Worm (Caenorhabditis elegans): Measurements from ENCODE around the gene cup-15.
A peak's percentile ranks its signal among the peaks of the same experiment; 100 is the strongest.

cup-15 gene

DNA sequence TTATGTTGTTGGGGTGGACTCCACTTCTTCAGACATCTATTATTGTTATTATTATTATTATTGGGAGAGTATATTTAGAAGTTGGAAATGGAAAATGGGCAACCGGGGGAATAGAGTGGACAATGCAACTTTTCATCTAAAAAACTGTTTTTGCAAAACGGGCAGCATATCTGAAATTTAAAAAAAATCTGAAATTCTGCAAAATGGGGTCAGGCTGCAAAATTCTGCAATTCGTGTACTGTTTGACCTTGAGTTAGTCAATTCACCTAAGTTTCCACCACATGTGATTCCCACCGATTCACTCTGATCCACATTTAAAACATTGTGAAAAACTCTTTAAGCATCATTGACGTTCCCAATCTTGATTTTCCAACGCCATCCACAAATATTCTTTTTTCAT is 20.2 kb downstream of the cup-15 start, which contains the start of gene C06C3.4:
Gene C06C3.4 (plus strand): TSS at position 301 of the 400 bp plus-strand sequence.
- no peak for TF ChIP-seq sma-9 (GFP tag; optimal IDR thresholded peaks at IDR 0.05)
- no peak for TF ChIP-seq sma-9 (tag; optimal IDR thresholded peaks at IDR 0.05)
- no peak for TF ChIP-seq nhr-129 (tag; optimal IDR thresholded peaks at IDR 0.05)
- TF ChIP-seq unc-39 (tag; optimal IDR thresholded peaks at IDR 0.05) = no peak
- no peak for TF ChIP-seq unc-55 (GFP tag; optimal IDR thresholded peaks at IDR 0.05)
- no peak for TF ChIP-seq nhr-77 (tag; optimal IDR thresholded peaks at IDR 0.05)
- no peak for TF ChIP-seq lsy-2 (tag; optimal IDR thresholded peaks at IDR 0.05)
- TF ChIP-seq ztf-1 (GFP tag; conservative IDR thresholded peaks at IDR 0.05) = no peak
- no peak for TF ChIP-seq nhr-12 (tag; optimal IDR thresholded peaks at IDR 0.05)

DNA sequence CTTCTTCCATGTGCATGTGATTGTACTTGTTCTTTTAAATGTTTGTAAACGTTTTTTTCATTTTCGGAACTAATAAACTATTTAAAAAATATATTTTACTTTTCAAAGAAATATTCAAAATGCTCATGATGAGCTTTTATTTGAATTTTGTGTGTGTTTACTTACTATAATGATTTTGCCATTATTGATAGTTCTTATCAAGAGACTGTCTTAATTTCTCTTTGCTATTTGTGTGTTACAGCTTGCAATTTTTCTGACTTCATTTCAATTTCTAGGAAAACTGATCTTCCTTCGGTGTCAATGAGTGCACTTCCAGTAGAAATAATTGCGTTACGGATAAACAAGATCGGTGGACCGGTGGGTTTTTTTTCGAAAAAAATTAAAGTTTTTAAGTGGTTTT is 22.0 kb downstream of the cup-15 start, which contains the start of gene C06C3.12:
Gene C06C3.12 (plus strand): TSS at position 301 of the 400 bp plus-strand sequence.
- TF ChIP-seq fos-1 (tag; optimal IDR thresholded peaks at IDR 0.05) (peak; percentile 24), ceh-82 (tag; optimal IDR thresholded peaks at IDR 0.05) (no peak)

DNA sequence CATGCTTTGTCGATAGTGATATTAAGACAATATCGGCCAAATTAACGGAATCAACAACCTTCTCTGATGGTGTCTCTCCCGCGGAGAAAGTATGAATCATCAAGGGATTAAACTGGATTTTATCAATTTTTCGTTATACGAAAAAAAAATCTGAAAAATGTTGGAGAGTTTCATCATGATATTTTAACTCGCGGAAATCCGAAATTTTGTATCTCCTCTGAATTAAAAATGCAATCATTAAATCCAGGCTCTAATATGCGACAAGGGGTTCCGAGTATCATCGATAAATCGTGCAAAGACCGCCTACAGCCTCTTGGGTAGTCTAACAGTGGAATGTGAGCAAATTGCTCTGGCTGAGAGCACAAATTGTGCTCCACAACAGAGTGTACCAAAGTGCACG is 24.4 kb downstream of the cup-15 start, which contains the start of gene C06C3.10:
Gene C06C3.10 (minus strand): TSS at position 101 of the 400 bp plus-strand sequence.
- TF ChIP-seq mab-5 (tag; optimal IDR thresholded peaks at IDR 0.05) (no peak), ztf-1 (GFP tag; conservative IDR thresholded peaks at IDR 0.05) (no peak), R02D3.7 (tag; optimal IDR thresholded peaks at IDR 0.05) (no peak)

DNA sequence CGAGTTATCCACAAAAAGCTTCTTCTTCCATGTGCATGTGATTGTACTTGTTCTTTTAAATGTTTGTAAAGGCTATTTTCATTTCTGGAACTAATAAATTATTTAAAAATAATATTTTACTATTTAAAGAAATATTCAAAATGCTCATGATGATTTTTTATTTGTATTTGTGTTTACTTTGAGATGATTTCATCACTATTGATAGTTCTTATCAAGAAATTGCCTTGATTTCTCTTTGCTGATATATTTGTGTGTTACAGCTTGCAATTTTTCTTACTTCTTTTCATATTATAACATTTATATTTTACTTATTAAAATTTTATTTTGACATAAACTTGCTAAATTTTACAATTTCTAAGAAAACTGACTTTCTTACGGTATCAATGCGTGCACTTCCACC is 25.4 kb downstream of the cup-15 start:
- TF ChIP-seq skn-1 (tag; optimal IDR thresholded peaks at IDR 0.05) = peak; percentile 19
- no peak for TF ChIP-seq unc-62 (GFP tag; optimal IDR thresholded peaks at IDR 0.05)
- TF ChIP-seq ztf-1 (GFP tag; conservative IDR thresholded peaks at IDR 0.05) = no peak
- peak; percentile 68 for TF ChIP-seq fos-1 (tag; optimal IDR thresholded peaks at IDR 0.05)

DNA sequence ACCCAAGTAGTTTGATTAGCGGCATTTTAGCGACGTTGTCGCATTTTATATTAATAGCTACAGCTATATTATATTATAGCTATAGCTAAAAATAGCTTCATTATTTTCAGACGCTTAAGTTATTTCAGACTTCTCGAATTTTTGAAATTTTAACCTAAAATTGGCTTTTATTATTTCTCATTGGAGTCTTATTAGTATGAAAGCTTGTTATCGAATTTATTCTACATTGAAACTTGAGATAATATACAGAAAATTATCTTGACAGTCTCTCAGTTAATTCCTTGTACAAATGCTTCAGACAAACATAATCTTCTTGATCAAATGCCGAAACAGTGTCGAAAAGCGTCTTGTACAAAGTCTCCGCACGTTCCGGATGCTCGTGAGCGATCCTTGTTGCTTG is 27.0 kb downstream of the cup-15 start, which contains the start of gene srh-48:
Gene srh-48 (plus strand): TSS at position 301 of the 400 bp plus-strand sequence.
- TF ChIP-seq sma-9 (GFP tag; optimal IDR thresholded peaks at IDR 0.05) (no peak), sma-9 (tag; optimal IDR thresholded peaks at IDR 0.05) (no peak), R02D3.7 (tag; optimal IDR thresholded peaks at IDR 0.05) (no peak), mab-5 (tag; optimal IDR thresholded peaks at IDR 0.05) (no peak), F13H6.1 (tag; optimal IDR thresholded peaks at IDR 0.05) (no peak), ceh-16 (tag; optimal IDR thresholded peaks at IDR 0.05) (no peak), egl-27 (tag; optimal IDR thresholded peaks at IDR 0.05) (no peak), nhr-129 (tag; optimal IDR thresholded peaks at IDR 0.05) (no peak), fos-1 (tag; optimal IDR thresholded peaks at IDR 0.05) (no peak), nhr-6 (tag; optimal IDR thresholded peaks at IDR 0.05) (no peak), zag-1 (tag; optimal IDR thresholded peaks at IDR 0.05) (no peak), nhr-77 (tag; optimal IDR thresholded peaks at IDR 0.05) (no peak), skn-1 (tag; optimal IDR thresholded peaks at IDR 0.05) (no peak), Y55F3AM.14 (GFP tag; optimal IDR thresholded peaks at IDR 0.05) (no peak), nhr-25 (tag; optimal IDR thresholded peaks at IDR 0.05) (no peak), ztf-1 (GFP tag; conservative IDR thresholded peaks at IDR 0.05) (no peak), nhr-237 (tag; optimal IDR thresholded peaks at IDR 0.05) (no peak)

DNA sequence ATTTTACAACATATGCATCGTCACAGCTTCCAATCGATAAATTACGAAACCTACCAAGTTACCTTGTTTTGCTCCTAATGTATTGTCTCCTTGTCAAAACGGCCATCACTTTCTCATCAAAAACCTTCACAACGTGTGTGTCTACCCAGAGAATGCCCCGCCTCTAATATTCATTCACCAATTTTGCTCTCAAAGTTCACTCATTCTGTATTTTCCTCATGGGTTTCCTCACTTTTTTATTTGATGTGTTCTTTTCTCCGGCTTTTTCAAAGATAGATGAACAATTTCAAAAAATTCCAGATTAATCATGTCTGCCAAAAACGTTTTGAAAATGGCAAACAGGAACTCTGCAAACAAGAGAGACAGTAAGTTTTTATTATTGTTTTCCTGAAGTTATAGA is 32.4 kb downstream of the cup-15 start, which contains the start of gene C06C3.7:
Gene C06C3.7 (plus strand): TSS at position 301 of the 400 bp plus-strand sequence.
- no peak for TF ChIP-seq skn-1 (tag; optimal IDR thresholded peaks at IDR 0.05)

DNA sequence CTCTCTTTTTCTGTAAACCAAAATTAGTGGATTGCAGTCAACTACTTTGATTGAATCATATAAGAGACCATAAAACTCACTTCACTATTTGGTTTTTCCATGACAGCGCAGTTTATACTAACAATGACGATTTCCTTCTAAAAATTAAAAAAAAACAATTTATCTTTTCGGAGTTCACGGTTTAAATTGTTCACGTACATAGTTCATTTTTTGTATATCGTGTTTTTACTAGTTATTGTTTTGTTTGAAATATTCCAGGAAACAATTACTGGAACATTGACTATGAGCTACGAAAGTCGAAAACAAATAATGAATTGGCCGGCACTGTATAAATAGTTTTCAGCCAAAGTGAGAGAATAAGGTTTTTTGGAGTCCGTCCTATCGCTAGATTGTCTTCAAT is 39.9 kb downstream of the cup-15 start, which contains the start of gene lido-17:
Gene lido-17 (minus strand): TSS at position 101 of the 400 bp plus-strand sequence.
- no peak for TF ChIP-seq nhr-12 (tag; optimal IDR thresholded peaks at IDR 0.05)
- no peak for TF ChIP-seq F13H6.1 (tag; optimal IDR thresholded peaks at IDR 0.05)
- TF ChIP-seq unc-55 (GFP tag; optimal IDR thresholded peaks at IDR 0.05) = no peak
- TF ChIP-seq lin-13 (GFP tag; optimal IDR thresholded peaks at IDR 0.05) = no peak
- no peak for TF ChIP-seq nhr-11 (tag; optimal IDR thresholded peaks at IDR 0.05)
- no peak for TF ChIP-seq ztf-1 (GFP tag; conservative IDR thresholded peaks at IDR 0.05)
- TF ChIP-seq lsy-2 (tag; optimal IDR thresholded peaks at IDR 0.05) = no peak
- TF ChIP-seq lin-11 (tag; optimal IDR thresholded peaks at IDR 0.05) = no peak

DNA sequence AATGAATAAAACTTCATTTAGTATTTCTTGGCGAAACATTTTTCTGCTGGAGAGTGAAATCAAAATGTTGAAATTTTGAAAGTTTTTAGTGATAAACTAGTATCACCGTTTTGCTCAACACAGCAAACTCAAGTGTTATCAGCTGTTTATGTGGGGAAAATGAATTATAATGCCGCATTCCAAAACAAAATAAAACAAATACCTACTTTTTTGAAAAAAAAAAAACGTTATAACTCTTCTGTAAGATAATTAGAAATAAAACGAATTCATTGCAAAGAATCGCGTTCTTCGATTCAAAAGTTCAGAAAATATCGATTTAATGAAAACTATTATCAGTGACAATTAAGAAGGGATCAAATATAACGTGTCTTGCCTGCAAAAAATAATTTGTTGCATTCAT is 44.7 kb downstream of the cup-15 start, which contains the start of gene Y51B9A.9:
Gene Y51B9A.9 (minus strand): TSS at position 101 of the 400 bp plus-strand sequence.
- TF ChIP-seq mab-5 (tag; optimal IDR thresholded peaks at IDR 0.05) (no peak), ceh-16 (tag; optimal IDR thresholded peaks at IDR 0.05) (no peak), elt-3 (tag; optimal IDR thresholded peaks at IDR 0.05) (no peak), nhr-129 (tag; optimal IDR thresholded peaks at IDR 0.05) (no peak)
